Fruit fly (Drosophila melanogaster) whole organism, embryonic: ENCODE data around the gene CG9676.

Source experiments
- Antp ChIP-seq: fragments of 200-800 bp; sonication (Bioruptor generic); optimal IDR thresholded peaks from 3 replicates; lab custom pipeline; 2016; ENCODE audit warnings: missing biosample characterization, missing genetic modification characterization
- Blimp-1 ChIP-seq: fragments of 200-800 bp; sonication (Bioruptor generic); optimal IDR thresholded peaks from 3 replicates; lab custom pipeline; 2018; ENCODE audit warnings: missing biosample characterization, missing genetic modification characterization, mild to moderate bottlenecking, moderate library complexity, missing genetic modification reagents
- BtbVII ChIP-seq: fragments of 200-800 bp; sonication (Bioruptor generic); optimal IDR thresholded peaks from 3 replicates; lab custom pipeline; 2017; ENCODE audit warnings: missing biosample characterization, mild to moderate bottlenecking, missing genetic modification characterization
- CG10543 ChIP-seq: fragments of 200-800 bp; sonication (Bioruptor generic); optimal IDR thresholded peaks from 3 replicates; lab custom pipeline; 2017; ENCODE audit warnings: missing biosample characterization, mild to moderate bottlenecking, missing genetic modification characterization, moderate library complexity
- CG11504 ChIP-seq: fragments of 200-800 bp; sonication (Bioruptor generic); optimal IDR thresholded peaks from 3 replicates; lab custom pipeline; 2019; ENCODE audit warnings: missing biosample characterization, mild to moderate bottlenecking, missing genetic modification characterization, moderate library complexity
- CG12219 ChIP-seq: fragments of 200-800 bp; sonication (Bioruptor generic); optimal IDR thresholded peaks from 3 replicates; lab custom pipeline; 2018; ENCODE audit warnings: missing biosample characterization, mild to moderate bottlenecking, missing genetic modification characterization
- CG13123 ChIP-seq: fragments of 200-800 bp; sonication (Bioruptor generic); optimal IDR thresholded peaks from 2 replicates; lab custom pipeline; 2016; ENCODE audit warnings: missing biosample characterization, missing genetic modification characterization
- CG15696 ChIP-seq: fragments of 200-800 bp; sonication (Bioruptor generic); optimal IDR thresholded peaks from 2 replicates; lab custom pipeline; 2019; ENCODE audit warnings: missing biosample characterization, mild to moderate bottlenecking, missing genetic modification characterization, moderate library complexity
- CG18262 ChIP-seq: fragments of 200-800 bp; optimal IDR thresholded peaks from 3 replicates; lab custom pipeline; 2019; ENCODE audit warnings: missing biosample characterization, mild to moderate bottlenecking, missing genetic modification characterization, moderate library complexity
- CG18619 ChIP-seq: fragments of 200-800 bp; sonication (Bioruptor generic); optimal IDR thresholded peaks from 3 replicates; lab custom pipeline; 2017; ENCODE audit warnings: missing biosample characterization, mild to moderate bottlenecking, missing genetic modification characterization
- CG2129 ChIP-seq: fragments of 200-800 bp; sonication (Bioruptor generic); IDR thresholded peaks from 2 replicates; pipeline ENCODE4 v1.3.6; 2022; ENCODE audit warnings: missing biosample characterization, missing genetic modification characterization; ENCODE audit not compliant: partially characterized antibody
- CG2712 ChIP-seq: fragments of 200-800 bp; optimal IDR thresholded peaks from 3 replicates; lab custom pipeline; 2019; ENCODE audit warnings: missing biosample characterization, mild to moderate bottlenecking, missing genetic modification characterization, moderate library complexity
- CG31365 ChIP-seq: fragments of 200-800 bp; sonication (Bioruptor generic); optimal IDR thresholded peaks from 2 replicates; lab custom pipeline; 2018; ENCODE audit warnings: missing biosample characterization, mild to moderate bottlenecking, missing genetic modification characterization
- CG33557 ChIP-seq: fragments of 200-800 bp; sonication (Bioruptor generic); optimal IDR thresholded peaks from 2 replicates; lab custom pipeline; 2019; ENCODE audit warnings: missing biosample characterization, mild to moderate bottlenecking, missing genetic modification characterization, moderate library complexity
- CG4854 ChIP-seq: fragments of 200-800 bp; sonication (Bioruptor generic); optimal IDR thresholded peaks from 2 replicates; lab custom pipeline; 2016; ENCODE audit warnings: missing biosample characterization, missing genetic modification characterization, inconsistent platforms
- CG7745 ChIP-seq: fragments of 200-800 bp; sonication (Bioruptor generic); optimal IDR thresholded peaks from 2 replicates; lab custom pipeline; 2018; ENCODE audit warnings: missing biosample characterization, mild to moderate bottlenecking, missing genetic modification characterization, moderate library complexity
- CG7928 ChIP-seq: fragments of 200-800 bp; sonication (Bioruptor generic); optimal IDR thresholded peaks from 2 replicates; lab custom pipeline; 2017; ENCODE audit warnings: missing biosample characterization, mild to moderate bottlenecking, missing genetic modification characterization
- CG7987 ChIP-seq: fragments of 200-800 bp; sonication (Bioruptor generic); optimal IDR thresholded peaks from 2 replicates; lab custom pipeline; 2018; ENCODE audit warnings: missing biosample characterization, mild to moderate bottlenecking, missing genetic modification characterization, moderate library complexity
- CG8089 ChIP-seq: fragments of 200-800 bp; sonication (Bioruptor generic); optimal IDR thresholded peaks from 3 replicates; lab custom pipeline; 2016; ENCODE audit warnings: missing biosample characterization, missing genetic modification characterization
- Dll ChIP-seq: fragments of 200-800 bp; sonication (Bioruptor generic); IDR thresholded peaks from 4 replicates; pipeline ENCODE4 v1.3.6; 2022; ENCODE audit warnings: missing biosample characterization, missing genetic modification characterization; ENCODE audit not compliant: partially characterized antibody
- HLH4C ChIP-seq: fragments of 200-800 bp; sonication (Bioruptor generic); IDR thresholded peaks from 3 replicates; pipeline ENCODE4 v1.3.6; 2022; ENCODE audit warnings: missing biosample characterization, missing genetic modification characterization; ENCODE audit not compliant: partially characterized antibody
- HmgD ChIP-seq: fragments of 200-800 bp; sonication (Bioruptor generic); optimal IDR thresholded peaks from 3 replicates; lab custom pipeline; 2016; ENCODE audit warnings: missing biosample characterization, missing genetic modification characterization
- Hmr ChIP-seq: fragments of 200-800 bp; sonication (Bioruptor generic); optimal IDR thresholded peaks from 3 replicates; lab custom pipeline; 2017; ENCODE audit warnings: mild to moderate bottlenecking, missing biosample characterization, missing genetic modification reagents, missing genetic modification characterization
- MTF-1 ChIP-seq: fragments of 200-800 bp; sonication (Bioruptor generic); optimal IDR thresholded peaks from 2 replicates; lab custom pipeline; 2018; ENCODE audit warnings: missing biosample characterization, mild to moderate bottlenecking, missing genetic modification characterization, borderline replicate concordance
- Oli ChIP-seq: fragments of 200-800 bp; sonication (Bioruptor generic); optimal IDR thresholded peaks from 2 replicates; lab custom pipeline; 2018; ENCODE audit warnings: missing biosample characterization, mild to moderate bottlenecking, missing genetic modification characterization, moderate library complexity
- Six4 ChIP-seq: fragments of 200-800 bp; sonication (Bioruptor generic); optimal IDR thresholded peaks from 2 replicates; lab custom pipeline; 2016; ENCODE audit warnings: missing biosample characterization, missing genetic modification characterization
- Sry-δ ChIP-seq: fragments of 200-800 bp; sonication (Bioruptor generic); optimal IDR thresholded peaks from 2 replicates; lab custom pipeline; 2016; ENCODE audit warnings: missing biosample characterization, missing genetic modification characterization
- Xrp1 ChIP-seq: fragments of 200-800 bp; sonication (Bioruptor generic); IDR thresholded peaks from 2 replicates; pipeline ENCODE4 v1.3.6; 2022; ENCODE audit warnings: missing biosample characterization, missing genetic modification characterization
- aop ChIP-seq: fragments of 200-800 bp; sonication (Bioruptor generic); IDR thresholded peaks from 2 replicates; pipeline ENCODE4 v1.3.6; 2022; ENCODE audit warnings: missing biosample characterization, missing genetic modification characterization
- ato ChIP-seq: fragments of 200-800 bp; sonication (Bioruptor generic); IDR thresholded peaks from 2 replicates; pipeline ENCODE4 v1.3.6; 2022; ENCODE audit warnings: missing biosample characterization, missing genetic modification characterization; ENCODE audit not compliant: partially characterized antibody
- bigmax ChIP-seq: fragments of 200-800 bp; sonication (Bioruptor generic); optimal IDR thresholded peaks from 2 replicates; lab custom pipeline; 2018; ENCODE audit warnings: missing biosample characterization, mild to moderate bottlenecking, missing genetic modification characterization
- chinmo ChIP-seq: fragments of 200-800 bp; sonication (Bioruptor generic); IDR thresholded peaks from 4 replicates; pipeline ENCODE4 v1.3.6; 2022; ENCODE audit warnings: missing biosample characterization, missing genetic modification characterization; ENCODE audit not compliant: partially characterized antibody
- cwo ChIP-seq: fragments of 200-800 bp; sonication (Bioruptor generic); optimal IDR thresholded peaks from 3 replicates; lab custom pipeline; 2017; ENCODE audit warnings: missing biosample characterization, missing genetic modification characterization, mild to moderate bottlenecking, moderate library complexity, missing genetic modification reagents
- dmrt11E ChIP-seq: fragments of 200-800 bp; sonication (Bioruptor generic); optimal IDR thresholded peaks from 3 replicates; lab custom pipeline; 2018; ENCODE audit warnings: missing biosample characterization, mild to moderate bottlenecking, missing genetic modification characterization, moderate library complexity
- grau ChIP-seq: fragments of 200-800 bp; optimal IDR thresholded peaks from 3 replicates; lab custom pipeline; 2019; ENCODE audit warnings: missing biosample characterization, mild to moderate bottlenecking, missing genetic modification characterization, moderate library complexity
- gsb-n ChIP-seq: fragments of 200-800 bp; sonication (Bioruptor generic); optimal IDR thresholded peaks from 3 replicates; lab custom pipeline; 2018; ENCODE audit warnings: missing biosample characterization, mild to moderate bottlenecking, missing genetic modification characterization
- insv ChIP-seq, 2 experiments: fragments of 200-800 bp; sonication (Bioruptor generic); optimal IDR thresholded peaks; 3 replicates each; lab custom pipeline; 2016 to 2018; ENCODE audit warnings: missing biosample characterization in 2 of 2, missing genetic modification characterization in 2 of 2
- knrl ChIP-seq: fragments of 200-800 bp; sonication (Bioruptor generic); IDR thresholded peaks from 3 replicates; pipeline ENCODE4 v1.3.6; 2022; ENCODE audit warnings: missing biosample characterization, missing genetic modification characterization; ENCODE audit not compliant: partially characterized antibody
- lab ChIP-seq: fragments of 200-800 bp; sonication (Bioruptor generic); optimal IDR thresholded peaks from 3 replicates; lab custom pipeline; 2017; ENCODE audit warnings: missing biosample characterization, missing genetic modification characterization, mild to moderate bottlenecking, moderate library complexity, missing genetic modification reagents
- mirr ChIP-seq: fragments of 200-800 bp; sonication (Bioruptor generic); optimal IDR thresholded peaks from 3 replicates; lab custom pipeline; 2018; ENCODE audit warnings: missing biosample characterization, mild to moderate bottlenecking, missing genetic modification characterization
- oc ChIP-seq: fragments of 200-800 bp; sonication (Bioruptor generic); optimal IDR thresholded peaks from 2 replicates; lab custom pipeline; 2018; ENCODE audit warnings: missing biosample characterization, mild to moderate bottlenecking, missing genetic modification characterization, moderate library complexity
- pros ChIP-seq: fragments of 200-800 bp; sonication (Bioruptor generic); optimal IDR thresholded peaks from 3 replicates; lab custom pipeline; 2019; ENCODE audit warnings: missing biosample characterization, mild to moderate bottlenecking, missing genetic modification characterization, moderate library complexity
- pzg ChIP-seq: fragments of 200-800 bp; sonication (Bioruptor generic); optimal IDR thresholded peaks from 3 replicates; lab custom pipeline; 2018; ENCODE audit warnings: missing biosample characterization, mild to moderate bottlenecking, missing genetic modification characterization, moderate library complexity
- rib ChIP-seq: fragments of 200-800 bp; sonication (Bioruptor generic); IDR thresholded peaks from 2 replicates; pipeline ENCODE4 v1.3.6; 2022; ENCODE audit warnings: missing biosample characterization, missing genetic modification characterization
- sens ChIP-seq: fragments of 200-800 bp; sonication (Bioruptor generic); peaks from one replicate; lab custom pipeline; 2016; ENCODE audit warnings: missing biosample characterization, missing genetic modification characterization
- zf30C ChIP-seq: fragments of 200-800 bp; sonication (Bioruptor generic); optimal IDR thresholded peaks from 3 replicates; lab custom pipeline; 2018; ENCODE audit warnings: missing biosample characterization, mild to moderate bottlenecking, missing genetic modification characterization

Gene CG9676

DNA sequence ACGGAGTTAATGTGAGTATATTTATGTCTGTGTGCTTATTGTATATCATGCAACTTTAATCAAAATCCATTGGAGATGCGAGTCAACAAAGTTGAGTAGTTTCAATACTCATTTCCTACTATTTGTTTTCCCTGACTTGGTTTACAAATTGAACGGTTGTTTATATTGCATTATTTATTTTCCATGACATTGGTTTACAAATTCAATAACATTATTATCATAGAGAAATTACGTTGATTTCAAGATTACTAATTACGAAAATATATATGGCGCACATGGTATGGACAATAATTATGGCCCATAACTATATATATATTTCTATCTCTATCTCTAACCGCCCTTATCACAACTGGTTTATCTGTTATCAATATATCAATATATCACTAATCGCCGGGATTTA lies 39.3 kb downstream of the CG9676 start:
- TF ChIP-seq gsb-n (tag; lab: Kevin White, UChicago) (no peak), CG33557 (GFP tag; lab: Kevin White, UChicago) (peak; percentile 5), HLH4C (GFP tag; lab: Robert Waterston, UW) (no peak), CG18262 (tag; lab: Kevin White, UChicago) (no peak), CG7745 (tag; lab: Kevin White, UChicago) (no peak), CG4854 (GFP tag; lab: Kevin White, UChicago) (no peak), sens (peak; percentile 53), CG15696 (tag; lab: Kevin White, UChicago) (peak; percentile 53), CG7928 (GFP tag; lab: Kevin White, UChicago) (no peak), CG13123 (GFP tag; lab: Kevin White, UChicago) (no peak), Xrp1 (GFP tag; lab: Robert Waterston, UW) (0 out of 2 replicates have a peak, but pooled peaks have one; percentile 8), dmrt11E (tag; lab: Kevin White, UChicago) (peak; percentile 22)
- TF ChIP-seq, all 482 proteins: peak for 5

- TF ChIP-seq CG18619 (GFP tag; lab: Kevin White, UChicago) (no peak), CG12219 (GFP tag; lab: Kevin White, UChicago) (peak; percentile 41), lab (peak; percentile 59), Hmr (GFP tag; lab: Kevin White, UChicago) (peak; percentile 11), Antp (GFP tag; lab: Kevin White, UChicago) (no peak), HmgD (GFP tag; lab: Kevin White, UChicago) (peak; percentile 2), Dll (GFP tag; lab: Robert Waterston, UW) (0 out of 4 replicates have a peak, but pooled peaks have one; percentile 13), mirr (peak; percentile 86), oc (tag; lab: Kevin White, UChicago) (peak; percentile 41), Blimp-1 (peak; percentile 11), bigmax (GFP tag; lab: Kevin White, UChicago) (no peak), insv (GFP tag; optimal IDR thresholded peaks at IDR 0.05; lab: Kevin White, UChicago) (peak; percentile 98 to 99), MTF-1 (GFP tag; lab: Kevin White, UChicago) (peak; percentile 41), CG11504 (peak; percentile 99), zf30C (no peak), BtbVII (peak; percentile 60), CG31365 (tag; lab: Kevin White, UChicago) (peak; percentile 86), CG2129 (no peak), pzg (GFP tag; lab: Kevin White, UChicago) (no peak), CG7987 (GFP tag; lab: Kevin White, UChicago) (peak; percentile 59), grau (tag; lab: Kevin White, UChicago) (peak; percentile 3), aop (GFP tag; lab: Robert Waterston, UW) (no peak), cwo (GFP tag; lab: Kevin White, UChicago) (peak; percentile 98), CG15696 (tag; lab: Kevin White, UChicago) (peak; percentile 16), ato (GFP tag; lab: Robert Waterston, UW) (no peak), CG33557 (GFP tag; lab: Kevin White, UChicago) (peak; percentile 51), chinmo (GFP tag; lab: Robert Waterston, UW) (peak; percentile 85; the same call in 2 of the 4 replicates), knrl (GFP tag; lab: Robert Waterston, UW) (no peak), pros (GFP tag; lab: Kevin White, UChicago) (peak; percentile 52), CG8089 (no peak), Six4 (peak; percentile 48), Sry-δ (GFP tag; lab: Kevin White, UChicago) (no peak), CG2712 (tag; lab: Kevin White, UChicago) (peak; percentile 45), CG10543 (GFP tag; lab: Kevin White, UChicago) (peak; percentile 75), Oli (tag; lab: Kevin White, UChicago) (no peak), rib (GFP tag; lab: Robert Waterston, UW) (0 out of 2 replicates have a peak, but pooled peaks have one; percentile 57)
These were observed 44.2 kb downstream of the CG9676 start for dm6 chrX:16655724-16656235.
